Worm (Caenorhabditis elegans) whole organism, L2 larva: ENCODE measurements around the gene C34F11.5.
"Not testable (repeated sequence)": the region's sequence is repeated elsewhere in the genome, so short reads cannot be mapped to it uniquely, and the experiment has no call there.

Source experiments
- F13H6.1 ChIP-seq: sonication (generic microtip); optimal IDR thresholded peaks from 2 replicates; lab custom pipeline; 2016; ENCODE audit warnings: missing genetic modification characterization, missing compliant biosample characterization
- ZK546.5 ChIP-seq: sonication (generic microtip); optimal IDR thresholded peaks from 2 replicates; lab custom pipeline; 2017; ENCODE audit warnings: missing biosample characterization, missing genetic modification characterization
- dmd-4 ChIP-seq: sonication (generic microtip); optimal IDR thresholded peaks from 2 replicates; lab custom pipeline; 2017; ENCODE audit warnings: missing biosample characterization, missing genetic modification characterization
- lin-13 ChIP-seq: fragments of 150-350 bp; optimal IDR thresholded peaks from 2 replicates; lab custom pipeline; 2014; ENCODE audit warnings: missing biosample characterization, missing genetic modification reagents, missing genetic modification characterization
- lin-39 ChIP-seq: fragments of 150-350 bp; optimal IDR thresholded peaks from 2 replicates; lab custom pipeline; 2014; ENCODE audit warnings: missing biosample characterization, missing genetic modification reagents, missing genetic modification characterization
- nhr-11 ChIP-seq: fragments of 150-350 bp; optimal IDR thresholded peaks from 2 replicates; lab custom pipeline; 2014; ENCODE audit warnings: missing biosample characterization, missing genetic modification characterization
- nhr-25 ChIP-seq: fragments of 150-350 bp; sonication (generic microtip); optimal IDR thresholded peaks from 3 replicates; lab custom pipeline; 2014; ENCODE audit warnings: missing biosample characterization, missing genetic modification characterization
- skn-1 ChIP-seq: sonication (generic microtip); optimal IDR thresholded peaks from 2 replicates; lab custom pipeline; 2017; ENCODE audit warnings: missing biosample characterization, missing genetic modification characterization
- unc-62 ChIP-seq: fragments of 150-350 bp; optimal IDR thresholded peaks from 2 replicates; lab custom pipeline; 2014; ENCODE audit warnings: missing biosample characterization, missing genetic modification reagents, missing genetic modification characterization
- zag-1 ChIP-seq: fragments of 150-350 bp; optimal IDR thresholded peaks from 2 replicates; lab custom pipeline; 2014; ENCODE audit warnings: missing biosample characterization, missing genetic modification characterization

- not testable (repeated sequence) for TF ChIP-seq unc-62 (GFP tag; lab: Kevin White, UChicago); lin-13 (GFP tag; lab: Kevin White, UChicago); F13H6.1; zag-1 (tag; lab: Kevin White, UChicago); nhr-25 (tag; lab: Kevin White, UChicago); ZK546.5 (tag; lab: Kevin White, UChicago); nhr-11; dmd-4 (tag; lab: Kevin White, UChicago); skn-1 (tag; lab: Kevin White, UChicago); lin-39 (tag; lab: Kevin White, UChicago)
Measured at ce11 chrII:5158774-5159173, 36.8 kb upstream of the C34F11.5 start, which contains the start of gene F58A6.9.
